Fruit fly (Drosophila melanogaster) whole organism, wandering third instar larva: Measurements from ENCODE around the gene CG14877.
A peak's percentile ranks its signal among the peaks of the same experiment; 100 is the strongest.
"Not testable (repeated sequence)": the region's sequence is repeated elsewhere in the genome, so short reads cannot be mapped to it uniquely, and the experiment has no call there.

Experiments
- Abd-B ChIP-seq: fragments of >200 bp; optimal IDR thresholded peaks from 2 replicates; lab custom pipeline; 2017; ENCODE audit warnings: missing biosample characterization, missing genetic modification characterization
- CG32264 ChIP-seq: fragments of 200-800 bp; sonication (Bioruptor generic); optimal IDR thresholded peaks from 2 replicates; lab custom pipeline; 2016; ENCODE audit warnings: missing biosample characterization, missing genetic modification characterization
- CG9705 ChIP-seq: fragments of 200-800 bp; sonication (Bioruptor generic); optimal IDR thresholded peaks from 2 replicates; lab custom pipeline; 2018; ENCODE audit warnings: missing biosample characterization, mild to moderate bottlenecking, missing genetic modification characterization
- CrebA ChIP-seq: fragments of 200-800 bp; sonication (Bioruptor generic); optimal IDR thresholded peaks from 2 replicates; lab custom pipeline; 2016; ENCODE audit warnings: missing biosample characterization, mild to moderate bottlenecking, missing genetic modification characterization, borderline replicate concordance
- Dfd ChIP-seq: fragments of >200 bp; optimal IDR thresholded peaks from 2 replicates; lab custom pipeline; 2017; ENCODE audit warnings: missing biosample characterization, missing genetic modification characterization
- GATAd ChIP-seq: sonication (Bioruptor generic); optimal IDR thresholded peaks from 2 replicates; lab custom pipeline; 2016; ENCODE audit warnings: missing biosample characterization, missing genetic modification characterization
- Hnf4 ChIP-seq: fragments of 200-800 bp; sonication (Bioruptor generic); optimal IDR thresholded peaks from 2 replicates; lab custom pipeline; 2016; ENCODE audit warnings: missing biosample characterization, mild to moderate bottlenecking, missing genetic modification characterization
- Hr78 ChIP-seq: fragments of >200 bp; optimal IDR thresholded peaks from 2 replicates; lab custom pipeline; 2017; ENCODE audit warnings: missing biosample characterization, missing genetic modification characterization
- Jra ChIP-seq: sonication (Bioruptor generic); optimal IDR thresholded peaks from 2 replicates; lab custom pipeline; 2016; ENCODE audit warnings: missing biosample characterization, missing genetic modification characterization
- N ChIP-seq: fragments of >200 bp; optimal IDR thresholded peaks from 2 replicates; lab custom pipeline; 2018; ENCODE audit warnings: missing biosample characterization, missing external identifiers, missing genetic modification characterization
- OdsH ChIP-seq: fragments of 200-800 bp; sonication (Bioruptor generic); optimal IDR thresholded peaks from 2 replicates; lab custom pipeline; 2016; ENCODE audit warnings: missing biosample characterization, mild to moderate bottlenecking, missing genetic modification characterization
- Rel ChIP-seq, 2 experiments: fragments of 200-800 bp; sonication (Bioruptor generic) in 1 of 2; optimal IDR thresholded peaks; 2 replicates in 1 of 2; 3 replicates in 1 of 2; lab custom pipeline; 2016 to 2019; ENCODE audit warnings: mild to moderate bottlenecking in 2 of 2, missing biosample characterization in 2 of 2, missing genetic modification characterization in 2 of 2, moderate library complexity in 1 of 2
- Sp1 ChIP-seq: fragments of 200-800 bp; sonication (Bioruptor generic); optimal IDR thresholded peaks from 3 replicates; lab custom pipeline; 2019; ENCODE audit warnings: missing biosample characterization, mild to moderate bottlenecking, missing genetic modification characterization, moderate library complexity
- Vsx2 ChIP-seq: fragments of 200-300, 225-300 bp; sonication (Bioruptor generic); optimal IDR thresholded peaks from 2 replicates; lab custom pipeline; 2018; ENCODE audit warnings: missing biosample characterization, missing genetic modification characterization; ENCODE audit not compliant: partially characterized antibody
- br ChIP-seq: fragments of 200-800 bp; sonication (Bioruptor generic); optimal IDR thresholded peaks from 2 replicates; lab custom pipeline; 2016; ENCODE audit warnings: missing biosample characterization, missing genetic modification characterization
- brk ChIP-seq: fragments of 200-800 bp; sonication (Bioruptor generic); optimal IDR thresholded peaks from 2 replicates; lab custom pipeline; 2016; ENCODE audit warnings: missing biosample characterization, mild to moderate bottlenecking, missing genetic modification characterization
- dl ChIP-seq, 2 experiments: fragments of 175-275, 200-275 bp in 1 of 2; fragments of 200-275 bp in 1 of 2; sonication (Bioruptor generic); optimal IDR thresholded peaks; lab custom pipeline; 2018; ENCODE audit warnings: mild to moderate bottlenecking in 2 of 2, missing biosample characterization in 2 of 2, missing genetic modification characterization in 2 of 2, moderate library complexity in 2 of 2; ENCODE audit not compliant: partially characterized antibody in 2 of 2, insufficient read depth in 1 of 2
- dmrt93B ChIP-seq: fragments of 200-800 bp; sonication (Bioruptor generic); optimal IDR thresholded peaks from 2 replicates; lab custom pipeline; 2018; ENCODE audit warnings: missing biosample characterization, mild to moderate bottlenecking, missing genetic modification characterization
- dsf ChIP-seq: sonication (Bioruptor generic); optimal IDR thresholded peaks from 2 replicates; lab custom pipeline; 2016; ENCODE audit warnings: missing biosample characterization, missing genetic modification characterization, borderline replicate concordance
- ey ChIP-seq: fragments of 200-800 bp; sonication (Bioruptor generic); optimal IDR thresholded peaks from 2 replicates; lab custom pipeline; 2016; ENCODE audit warnings: missing biosample characterization, missing genetic modification characterization
- foxo ChIP-seq, 2 experiments: fragments of 200-800 bp; sonication (Bioruptor generic); optimal IDR thresholded peaks; 2 replicates in 1 of 2; 3 replicates in 1 of 2; lab custom pipeline; 2016 to 2017; ENCODE audit warnings: missing biosample characterization in 2 of 2, missing genetic modification characterization in 2 of 2
- fru ChIP-seq: fragments of 200-800 bp; sonication (Bioruptor generic); optimal IDR thresholded peaks from 3 replicates; lab custom pipeline; 2016; ENCODE audit warnings: missing biosample characterization, mild to moderate bottlenecking, missing genetic modification characterization
- h ChIP-seq: fragments of 200-800 bp; sonication (Bioruptor generic); optimal IDR thresholded peaks from 3 replicates; lab custom pipeline; 2016; ENCODE audit warnings: missing biosample characterization, mild to moderate bottlenecking, missing genetic modification characterization
- jim ChIP-seq: fragments of 175-275, 200-325 bp; sonication (Bioruptor generic); optimal IDR thresholded peaks from 2 replicates; lab custom pipeline; 2016; ENCODE audit warnings: missing biosample characterization, mild to moderate bottlenecking, missing genetic modification characterization
- pan ChIP-seq: fragments of >200 bp; optimal IDR thresholded peaks from 2 replicates; lab custom pipeline; 2017
- psq ChIP-seq: fragments of 200-800 bp; sonication (Bioruptor generic); optimal IDR thresholded peaks from 3 replicates; lab custom pipeline; 2017; ENCODE audit warnings: missing biosample characterization, mild to moderate bottlenecking, missing genetic modification characterization, moderate library complexity
- sage ChIP-seq: fragments of 200-800 bp; sonication (Bioruptor generic); optimal IDR thresholded peaks from 2 replicates; lab custom pipeline; 2016; ENCODE audit warnings: missing biosample characterization, mild to moderate bottlenecking, missing genetic modification characterization
- sv ChIP-seq: fragments of 200-800 bp; sonication (Bioruptor generic); optimal IDR thresholded peaks from 3 replicates; lab custom pipeline; 2016; ENCODE audit warnings: missing biosample characterization, missing genetic modification characterization
- woc ChIP-seq: sonication (Bioruptor generic); optimal IDR thresholded peaks from 2 replicates; lab custom pipeline; 2016; ENCODE audit warnings: missing biosample characterization, mild to moderate bottlenecking, missing genetic modification characterization

Gene CG14877

dm6 chr3R:15919367-15920228 is 23.7 kb upstream of the CG14877 start (continued):
- peak; percentile 90 for TF ChIP-seq woc (GFP tag; lab: Kevin White, UChicago)
- no peak for TF ChIP-seq brk (GFP tag; lab: Kevin White, UChicago)
- TF ChIP-seq Hnf4 (GFP tag; lab: Kevin White, UChicago) = no peak

dm6 chr3R:15917907-15918306 is 22.0 kb upstream of the CG14877 start, which contains the start of gene CG45105:
Gene CG45105, minus strand, starts transcription at chr3R:15918007.
- TF ChIP-seq dsf (GFP tag; lab: Kevin White, UChicago) (no peak), br (no peak), Rel (GFP tag; optimal IDR thresholded peaks at IDR 0.05; lab: Kevin White, UChicago) (no peak), Rel (tag; optimal IDR thresholded peaks at IDR 0.05; lab: Kevin White, UChicago) (no peak), Hr78 (GFP tag; lab: Kevin White, UChicago) (no peak), dl (GFP tag; optimal IDR thresholded peaks at IDR 0.05; lab: Kevin White, UChicago; ENCODE audit: insufficient read depth in 1 of 2, partially characterized antibody in 2 of 2) (no peak), CrebA (GFP tag; lab: Kevin White, UChicago) (no peak), Vsx2 (no peak), N (GFP tag; lab: Kevin White, UChicago) (no peak), Abd-B (GFP tag; lab: Kevin White, UChicago) (no peak), woc (GFP tag; lab: Kevin White, UChicago) (no peak), foxo (GFP tag; optimal IDR thresholded peaks at IDR 0.05; lab: Kevin White, UChicago) (no peak), h (GFP tag; lab: Kevin White, UChicago) (no peak), psq (GFP tag; lab: Kevin White, UChicago) (no peak), ey (GFP tag; lab: Kevin White, UChicago) (no peak), GATAd (GFP tag; lab: Kevin White, UChicago) (no peak), jim (GFP tag; lab: Kevin White, UChicago) (no peak), pan (lab: Kevin White, UChicago) (no peak), fru (no peak), Hnf4 (GFP tag; lab: Kevin White, UChicago) (no peak), Sp1 (no peak)
- TF ChIP-seq, all 38 proteins: peak for 0

- TF ChIP-seq Dfd (GFP tag; lab: Kevin White, UChicago) (peak; percentile 81), Jra (GFP tag; lab: Kevin White, UChicago) (no peak), CG32264 (GFP tag; lab: Kevin White, UChicago) (no peak)
Measured at dm6 chr3R:15913231-15913630, 17.4 kb upstream of the CG14877 start.

dm6 chr3R:15908098-15908497 is 12.2 kb upstream of the CG14877 start, which contains the start of gene EndoU:
Gene EndoU, plus strand, starts transcription at chr3R:15908398.
- not testable (repeated sequence) for TF ChIP-seq dmrt93B, CG9705, sage (GFP tag; lab: Kevin White, UChicago)

dm6 chr3R:15904543-15904942 is 8.7 kb upstream of the CG14877 start, which contains the start of gene glob1:
Gene glob1, minus strand, starts transcription at chr3R:15904643.
- not testable (repeated sequence) for TF ChIP-seq OdsH, psq, sv (GFP tag; lab: Kevin White, UChicago)
